Worm (Caenorhabditis elegans) whole organism, L3 larva: ENCODE results near the gene clec-80.
A peak's percentile ranks its signal among the peaks of the same experiment; 100 is the strongest.

ENCODE experiments used
- R02D3.7 ChIP-seq: fragments of 150-350 bp; optimal IDR thresholded peaks from 2 replicates; lab custom pipeline; 2014; ENCODE audit warnings: missing biosample characterization, missing genetic modification characterization
- ZK546.5 ChIP-seq: sonication (generic microtip); optimal IDR thresholded peaks from 2 replicates; lab custom pipeline; 2017; ENCODE audit warnings: missing biosample characterization, missing genetic modification characterization
- ama-1 ChIP-seq: fragments of 150-350 bp; optimal IDR thresholded peaks from 2 replicates; lab custom pipeline; 2018
- ceh-16 ChIP-seq: sonication (generic microtip); optimal IDR thresholded peaks from 2 replicates; lab custom pipeline; 2017; ENCODE audit warnings: missing biosample characterization, missing genetic modification characterization
- ceh-28 ChIP-seq: fragments of 150-350 bp; optimal IDR thresholded peaks from 2 replicates; lab custom pipeline; 2014; ENCODE audit warnings: missing biosample characterization, missing genetic modification reagents, missing genetic modification characterization
- ceh-82 ChIP-seq: fragments of 150-350 bp; optimal IDR thresholded peaks from 2 replicates; lab custom pipeline; 2014; ENCODE audit warnings: missing biosample characterization, missing genetic modification characterization
- ceh-9 ChIP-seq: sonication (generic microtip); optimal IDR thresholded peaks from 2 replicates; lab custom pipeline; 2018; ENCODE audit warnings: missing biosample characterization, missing genetic modification characterization
- daf-12 ChIP-seq: fragments of 150-350 bp; optimal IDR thresholded peaks from 2 replicates; lab custom pipeline; 2014; ENCODE audit warnings: missing biosample characterization, missing genetic modification reagents, missing genetic modification characterization
- egl-27 ChIP-seq: sonication (generic microtip); optimal IDR thresholded peaks from 4 replicates; lab custom pipeline; 2017; ENCODE audit warnings: missing biosample characterization, missing genetic modification reagents, missing genetic modification characterization
- elt-2 ChIP-seq: sonication (generic microtip); optimal IDR thresholded peaks from 2 replicates; lab custom pipeline; 2016; ENCODE audit warnings: missing genetic modification reagents, mild to moderate bottlenecking, missing genetic modification characterization, missing compliant biosample characterization
- eor-1 ChIP-seq, 2 experiments: fragments of 150-350 bp; optimal IDR thresholded peaks; 2 replicates each; lab custom pipeline; 2014 to 2018; ENCODE audit warnings: missing biosample characterization in 2 of 2, missing genetic modification characterization in 2 of 2
- jun-1 ChIP-seq: fragments of 150-350 bp; optimal IDR thresholded peaks from 2 replicates; lab custom pipeline; 2014; ENCODE audit warnings: missing biosample characterization, missing genetic modification reagents, missing genetic modification characterization
- lin-15B ChIP-seq: fragments of 150-350 bp; optimal IDR thresholded peaks from 2 replicates; lab custom pipeline; 2014; ENCODE audit warnings: missing biosample characterization, missing genetic modification characterization
- lsy-12 ChIP-seq: sonication (generic microtip); optimal IDR thresholded peaks from 2 replicates; lab custom pipeline; 2016; ENCODE audit warnings: mild to moderate bottlenecking, missing genetic modification characterization, missing compliant biosample characterization
- mdl-1 ChIP-seq: fragments of 150-350 bp; optimal IDR thresholded peaks from 2 replicates; lab custom pipeline; 2014; ENCODE audit warnings: missing biosample characterization, missing genetic modification characterization
- nfya-1 ChIP-seq: sonication (generic microtip); optimal IDR thresholded peaks from 2 replicates; lab custom pipeline; 2017; ENCODE audit warnings: missing genetic modification characterization, mild to moderate bottlenecking, missing compliant biosample characterization, antibody characterized with exemption, moderate library complexity; ENCODE audit not compliant: insufficient read depth
- nhr-11 ChIP-seq: fragments of 150-350 bp; optimal IDR thresholded peaks from 2 replicates; lab custom pipeline; 2014; ENCODE audit warnings: missing biosample characterization, missing genetic modification characterization
- nhr-12 ChIP-seq: fragments of 150-350 bp; optimal IDR thresholded peaks from 2 replicates; lab custom pipeline; 2014; ENCODE audit warnings: missing biosample characterization, missing genetic modification characterization
- nhr-23 ChIP-seq: fragments of 150-350 bp; optimal IDR thresholded peaks from 2 replicates; lab custom pipeline; 2014; ENCODE audit warnings: missing biosample characterization, missing genetic modification reagents, missing genetic modification characterization
- nhr-237 ChIP-seq: fragments of 150-350 bp; optimal IDR thresholded peaks from 2 replicates; lab custom pipeline; 2014; ENCODE audit warnings: missing biosample characterization, missing genetic modification characterization
- nhr-25 ChIP-seq: sonication (generic microtip); optimal IDR thresholded peaks from 2 replicates; lab custom pipeline; 2017; ENCODE audit warnings: missing biosample characterization, missing genetic modification characterization
- nhr-28 ChIP-seq: fragments of 150-350 bp; optimal IDR thresholded peaks from 2 replicates; lab custom pipeline; 2014; ENCODE audit warnings: missing biosample characterization, missing genetic modification characterization
- nhr-43 ChIP-seq: sonication (generic microtip); optimal IDR thresholded peaks from 2 replicates; lab custom pipeline; 2016; ENCODE audit warnings: mild to moderate bottlenecking, missing genetic modification characterization, missing compliant biosample characterization; ENCODE audit not compliant: poor library complexity, severe bottlenecking
- nhr-67 ChIP-seq: fragments of 150-350 bp; optimal IDR thresholded peaks from 2 replicates; lab custom pipeline; 2014; ENCODE audit warnings: missing biosample characterization, missing genetic modification characterization
- nhr-77 ChIP-seq: fragments of 150-350 bp; optimal IDR thresholded peaks from 2 replicates; lab custom pipeline; 2014; ENCODE audit warnings: missing biosample characterization, missing genetic modification characterization
- pha-4 ChIP-seq: fragments of 150-350 bp; optimal IDR thresholded peaks from 2 replicates; lab custom pipeline; 2014; ENCODE audit warnings: missing biosample characterization, missing genetic modification reagents, missing genetic modification characterization
- pqm-1 ChIP-seq: fragments of 150-350 bp; optimal IDR thresholded peaks from 2 replicates; lab custom pipeline; 2017; ENCODE audit warnings: missing biosample characterization, missing genetic modification characterization, inconsistent platforms
- sea-2 ChIP-seq: fragments of 150-350 bp; sonication (generic microtip); optimal IDR thresholded peaks from 4 replicates; lab custom pipeline; 2014; ENCODE audit warnings: missing biosample characterization, missing genetic modification reagents, missing genetic modification characterization
- snpc-4 ChIP-seq: fragments of 150-350 bp; optimal IDR thresholded peaks from 2 replicates; lab custom pipeline; 2014; ENCODE audit warnings: missing biosample characterization, missing genetic modification characterization
- unc-39 ChIP-seq: sonication (generic microtip); optimal IDR thresholded peaks from 4 replicates; lab custom pipeline; 2017; ENCODE audit warnings: missing biosample characterization, missing genetic modification characterization
- zag-1 ChIP-seq: fragments of 150-350 bp; optimal IDR thresholded peaks from 2 replicates; lab custom pipeline; 2014; ENCODE audit warnings: missing biosample characterization, missing genetic modification characterization
- ztf-11 ChIP-seq: fragments of 150-350 bp; optimal IDR thresholded peaks from 2 replicates; lab custom pipeline; 2014; ENCODE audit warnings: missing biosample characterization, missing genetic modification characterization
- ztf-4 ChIP-seq: fragments of 150-350 bp; optimal IDR thresholded peaks from 2 replicates; lab custom pipeline; 2014; ENCODE audit warnings: missing biosample characterization, missing genetic modification characterization

Gene clec-80

ce11 chrIV:2850586-2850985 lies 27.0 kb downstream of the clec-80 start, which contains the start of gene clec-85:
Gene clec-85, plus strand, starts transcription at chrIV:2850886.
- no peak for TF ChIP-seq R02D3.7 (tag; lab: Kevin White, UChicago)
- no peak for TF ChIP-seq ceh-16 (tag; lab: Kevin White, UChicago)

ce11 chrIV:2851625-2852024 lies 28.1 kb downstream of the clec-80 start:
- TF ChIP-seq nhr-11: no peak
- no peak for TF ChIP-seq jun-1
- no peak for TF ChIP-seq nhr-23 (tag; lab: Kevin White, UChicago)
- TF ChIP-seq unc-39: no peak
- TF ChIP-seq ceh-16 (tag; lab: Kevin White, UChicago): no peak
- TF ChIP-seq zag-1 (tag; lab: Kevin White, UChicago): no peak
- TF ChIP-seq R02D3.7 (tag; lab: Kevin White, UChicago): no peak
- no peak for TF ChIP-seq ZK546.5 (tag; lab: Kevin White, UChicago)
- no peak for TF ChIP-seq ceh-28 (tag; lab: Kevin White, UChicago)
- no peak for TF ChIP-seq lin-15B (tag; lab: Kevin White, UChicago)
- TF ChIP-seq ceh-82: no peak
- no peak for TF ChIP-seq ztf-4 (tag; lab: Kevin White, UChicago)
- no peak for TF ChIP-seq eor-1 (tag; optimal IDR thresholded peaks at IDR 0.05; lab: Kevin White, UChicago)
- no peak for TF ChIP-seq pha-4 (tag; lab: Kevin White, UChicago)
- TF ChIP-seq mdl-1: no peak
- no peak for TF ChIP-seq egl-27
- TF ChIP-seq, all 47 proteins: peak for 0

- TF ChIP-seq ZK546.5 (tag; lab: Kevin White, UChicago): no peak
- no peak for TF ChIP-seq nhr-28 (tag; lab: Kevin White, UChicago)
- no peak for TF ChIP-seq sea-2 (GFP tag; lab: Kevin White, UChicago)
- no peak for TF ChIP-seq mdl-1
- TF ChIP-seq lsy-12 (tag; lab: Kevin White, UChicago): no peak
- TF ChIP-seq jun-1: no peak
- no peak for TF ChIP-seq nhr-237 (tag; lab: Kevin White, UChicago)
- no peak for TF ChIP-seq nfya-1
- TF ChIP-seq nhr-43 (tag; lab: Kevin White, UChicago): no peak
- TF ChIP-seq daf-12 (tag; lab: Kevin White, UChicago): no peak
- TF ChIP-seq ztf-11: no peak
- no peak for TF ChIP-seq ama-1 (lab: Kevin White, UChicago)
- TF ChIP-seq nhr-77: no peak
- TF ChIP-seq eor-1 (tag; optimal IDR thresholded peaks at IDR 0.05; lab: Kevin White, UChicago): no peak
- no peak for TF ChIP-seq R02D3.7 (tag; lab: Kevin White, UChicago)
- TF ChIP-seq nhr-67 (tag; lab: Kevin White, UChicago): no peak
- no peak for TF ChIP-seq pha-4 (tag; lab: Kevin White, UChicago)
- TF ChIP-seq ceh-82: no peak
- TF ChIP-seq zag-1 (tag; lab: Kevin White, UChicago): no peak
- no peak for TF ChIP-seq lin-15B (tag; lab: Kevin White, UChicago)
Observed at ce11 chrIV:2853164-2853563, 29.6 kb downstream of the clec-80 start, which contains the start of gene Y54G2A.49. Gene Y54G2A.49, minus strand, starts transcription at chrIV:2853264.

DNA sequence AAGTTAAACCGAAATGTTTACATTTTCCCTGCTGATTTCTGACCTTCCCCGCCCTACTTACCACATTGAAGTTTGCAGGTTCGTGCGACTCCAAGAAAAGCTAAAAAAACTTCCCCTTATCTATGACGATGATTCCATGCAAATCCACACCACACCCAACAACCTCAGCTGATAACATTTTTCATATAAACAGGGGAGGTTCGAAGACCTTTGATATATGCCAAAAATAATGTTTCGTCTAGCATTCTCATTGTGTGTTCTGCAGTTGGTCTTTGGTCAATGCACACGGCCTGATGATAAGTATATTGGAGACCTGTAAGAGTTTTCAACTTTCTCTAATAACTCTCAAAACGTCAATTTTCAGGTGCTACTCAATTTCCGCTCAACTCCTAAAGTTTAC lies 30.6 kb downstream of the clec-80 start:
- TF ChIP-seq pqm-1 (tag; lab: Kevin White, UChicago): peak; percentile 67
- peak; percentile 83 for TF ChIP-seq elt-2
- TF ChIP-seq snpc-4 (tag; lab: Kevin White, UChicago): no peak
- TF ChIP-seq, all 47 proteins: peak for 2

DNA sequence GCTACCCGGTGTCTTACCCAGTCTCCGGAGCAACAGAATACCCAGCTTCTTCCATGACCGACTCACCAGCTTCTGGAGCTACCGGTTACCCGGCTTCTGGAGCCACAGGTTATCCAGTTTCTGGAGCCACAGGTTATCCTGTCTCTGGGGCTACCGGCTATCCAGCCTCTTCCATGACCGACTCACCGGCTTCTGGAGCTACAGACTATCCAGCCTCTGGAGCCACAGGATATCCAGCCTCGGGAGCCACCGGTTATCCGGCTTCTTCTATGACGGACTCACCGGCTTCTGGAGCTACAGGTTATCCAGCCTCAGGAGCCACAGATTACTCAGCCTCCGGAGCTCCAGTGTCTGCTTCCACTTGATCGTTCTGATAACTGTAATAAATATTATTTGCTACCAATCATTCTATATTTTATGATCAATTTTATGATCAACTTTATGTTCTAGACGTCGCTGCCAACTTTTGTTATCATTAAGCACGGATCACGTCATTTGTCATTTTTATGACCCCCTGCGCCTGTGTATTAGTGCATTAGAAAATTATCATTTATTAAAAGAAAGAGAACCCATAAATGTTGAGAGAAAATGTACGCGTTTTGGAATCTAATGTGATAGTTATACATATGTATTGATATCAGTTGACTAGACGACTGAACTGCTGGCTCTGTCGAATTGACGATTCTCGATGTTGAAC lies 31.7 kb downstream of the clec-80 start:
- TF ChIP-seq sea-2 (GFP tag; lab: Kevin White, UChicago): no peak
- TF ChIP-seq nhr-12 (tag; lab: Kevin White, UChicago): no peak
- no peak for TF ChIP-seq nhr-25 (tag; lab: Kevin White, UChicago)
- peak; percentile 95 for TF ChIP-seq pqm-1 (tag; lab: Kevin White, UChicago)
- peak; percentile 93 for TF ChIP-seq elt-2
- TF ChIP-seq nfya-1: no peak
- no peak for TF ChIP-seq ceh-9 (tag; lab: Kevin White, UChicago)
- no peak for TF ChIP-seq nhr-77
- peak; percentile 12 for TF ChIP-seq jun-1
- TF ChIP-seq zag-1 (tag; lab: Kevin White, UChicago): no peak
